Fruit fly (Drosophila melanogaster) whole organism, embryonic: ENCODE data around the gene CG14960.

ENCODE experiments used
- Antp ChIP-seq: fragments of 200-800 bp; sonication (Bioruptor generic); optimal IDR thresholded peaks from 3 replicates; lab custom pipeline; 2016; ENCODE audit warnings: missing biosample characterization, missing genetic modification characterization
- CG1024 ChIP-seq: fragments of 200-800 bp; sonication (Bioruptor generic); IDR thresholded peaks from 2 replicates; pipeline ENCODE4 v1.3.6; 2022; ENCODE audit warnings: missing biosample characterization, missing genetic modification characterization
- CG10267 ChIP-seq: fragments of 200-800 bp; sonication (Bioruptor generic); optimal IDR thresholded peaks from 2 replicates; lab custom pipeline; 2018; ENCODE audit warnings: missing biosample characterization, mild to moderate bottlenecking, missing genetic modification characterization, moderate library complexity
- CG10431 ChIP-seq: fragments of 200-800 bp; sonication (Bioruptor generic); optimal IDR thresholded peaks from 3 replicates; lab custom pipeline; 2018; ENCODE audit warnings: missing biosample characterization, mild to moderate bottlenecking, missing genetic modification characterization
- CG13123 ChIP-seq: fragments of 200-800 bp; sonication (Bioruptor generic); optimal IDR thresholded peaks from 2 replicates; lab custom pipeline; 2016; ENCODE audit warnings: missing biosample characterization, missing genetic modification characterization
- CG13424 ChIP-seq: fragments of 200-800 bp; sonication (Bioruptor generic); optimal IDR thresholded peaks from 2 replicates; lab custom pipeline; 2019; ENCODE audit warnings: missing biosample characterization, mild to moderate bottlenecking, missing genetic modification characterization, moderate library complexity
- CG1647 ChIP-seq: fragments of 200-800 bp; sonication (Bioruptor generic); optimal IDR thresholded peaks from 3 replicates; lab custom pipeline; 2016; ENCODE audit warnings: missing biosample characterization, missing genetic modification characterization
- CG16815 ChIP-seq: fragments of 200-800 bp; sonication (Bioruptor generic); optimal IDR thresholded peaks from 3 replicates; lab custom pipeline; 2017; ENCODE audit warnings: missing biosample characterization, mild to moderate bottlenecking, missing genetic modification characterization
- CG16863 ChIP-seq: fragments of 200-800 bp; sonication (Bioruptor generic); optimal IDR thresholded peaks from 3 replicates; lab custom pipeline; 2016; ENCODE audit warnings: missing biosample characterization, missing genetic modification characterization
- CG18262 ChIP-seq: fragments of 200-800 bp; optimal IDR thresholded peaks from 3 replicates; lab custom pipeline; 2019; ENCODE audit warnings: missing biosample characterization, mild to moderate bottlenecking, missing genetic modification characterization, moderate library complexity
- CG30403 ChIP-seq: fragments of 200-800 bp; sonication (Bioruptor generic); optimal IDR thresholded peaks from 3 replicates; lab custom pipeline; 2016; ENCODE audit warnings: missing biosample characterization, missing genetic modification characterization
- CG30431 ChIP-seq: fragments of 200-800 bp; sonication (Bioruptor generic); optimal IDR thresholded peaks from 2 replicates; lab custom pipeline; 2017; ENCODE audit warnings: missing biosample characterization, missing genetic modification characterization
- CG31224 ChIP-seq: fragments of 200-800 bp; sonication (Bioruptor generic); IDR thresholded peaks from 2 replicates; pipeline ENCODE4 v1.3.6; 2022; ENCODE audit warnings: missing biosample characterization, missing genetic modification characterization
- CG31388 ChIP-seq: fragments of 200-800 bp; sonication (Bioruptor generic); optimal IDR thresholded peaks from 2 replicates; lab custom pipeline; 2016; ENCODE audit warnings: missing biosample characterization, missing genetic modification characterization
- CG3726 ChIP-seq: fragments of 200-800 bp; sonication (Bioruptor generic); IDR thresholded peaks from 3 replicates; pipeline ENCODE4, ENCODE4 v1.3.6; 2022; ENCODE audit warnings: missing biosample characterization, missing genetic modification characterization
- CG3847 ChIP-seq: fragments of 200-800 bp; sonication (Bioruptor generic); IDR thresholded peaks from 2 replicates; pipeline ENCODE4 v1.3.6; 2022; ENCODE audit warnings: missing biosample characterization, missing genetic modification characterization
- CG4282 ChIP-seq: fragments of 200-800 bp; sonication (Bioruptor generic); optimal IDR thresholded peaks from 2 replicates; lab custom pipeline; 2016; ENCODE audit warnings: missing biosample characterization, missing genetic modification characterization
- CG6272 ChIP-seq: fragments of 200-800 bp; sonication (Bioruptor generic); IDR thresholded peaks from 2 replicates; pipeline ENCODE4 v1.3.6; 2022; ENCODE audit warnings: missing biosample characterization, missing genetic modification characterization
- CG6689 ChIP-seq: fragments of 200-800 bp; sonication (Bioruptor generic); IDR thresholded peaks from 2 replicates; pipeline ENCODE4 v1.3.6; 2022; ENCODE audit warnings: missing biosample characterization, missing genetic modification characterization
- CG8388 ChIP-seq: fragments of 200-800 bp; sonication (Bioruptor generic); optimal IDR thresholded peaks from 2 replicates; lab custom pipeline; 2019; ENCODE audit warnings: missing biosample characterization, mild to moderate bottlenecking, missing genetic modification characterization, moderate library complexity
- CG9817 ChIP-seq: fragments of 200-800 bp; sonication (Bioruptor generic); optimal IDR thresholded peaks from 2 replicates; lab custom pipeline; 2018; ENCODE audit warnings: missing biosample characterization, mild to moderate bottlenecking, missing genetic modification characterization, moderate library complexity
- Dip3 ChIP-seq: fragments of 200-800 bp; sonication (Bioruptor generic); optimal IDR thresholded peaks from 3 replicates; lab custom pipeline; 2016; ENCODE audit warnings: missing biosample characterization, missing genetic modification characterization
- Meics ChIP-seq: fragments of 200-800 bp; sonication (Bioruptor generic); optimal IDR thresholded peaks from 2 replicates; lab custom pipeline; 2017; ENCODE audit warnings: missing biosample characterization, mild to moderate bottlenecking, missing genetic modification characterization
- Pdp1 ChIP-seq, 2 experiments: fragments of 200-800 bp; sonication (Bioruptor generic); optimal IDR thresholded peaks; 3 replicates each; lab custom pipeline; 2016; ENCODE audit warnings: missing biosample characterization in 2 of 2, missing genetic modification characterization in 2 of 2, mild to moderate bottlenecking in 1 of 2, moderate library complexity in 1 of 2
- Rfx ChIP-seq: fragments of 200-800 bp; sonication (Bioruptor generic); IDR thresholded peaks from 2 replicates; pipeline ENCODE4 v1.3.6; 2022; ENCODE audit warnings: missing biosample characterization, missing genetic modification characterization
- Scr ChIP-seq: fragments of 200-800 bp; sonication (Bioruptor generic); IDR thresholded peaks from 2 replicates; pipeline ENCODE4 v1.3.6; 2022; ENCODE audit warnings: missing biosample characterization, missing genetic modification characterization; ENCODE audit not compliant: partially characterized antibody
- Stat92E ChIP-seq, 3 experiments: fragments of >200 bp in 2 of 3; fragments of 200-800 bp in 1 of 3; sonication (Bioruptor generic) in 1 of 3; optimal IDR thresholded peaks; 2 replicates each; lab custom pipeline; 2017 to 2019; ENCODE audit warnings: missing biosample characterization in 3 of 3, missing genetic modification characterization in 3 of 3, mild to moderate bottlenecking in 1 of 3, moderate library complexity in 1 of 3
- TFAM ChIP-seq: fragments of 200-800 bp; sonication (Bioruptor generic); optimal IDR thresholded peaks from 2 replicates; lab custom pipeline; 2017; ENCODE audit warnings: missing biosample characterization, missing genetic modification characterization, inconsistent platforms
- Xrp1 ChIP-seq: fragments of 200-800 bp; sonication (Bioruptor generic); IDR thresholded peaks from 2 replicates; pipeline ENCODE4 v1.3.6; 2022; ENCODE audit warnings: missing biosample characterization, missing genetic modification characterization
- ac ChIP-seq: fragments of 200-800 bp; sonication (Bioruptor generic); optimal IDR thresholded peaks from 3 replicates; lab custom pipeline; 2017; ENCODE audit warnings: missing biosample characterization, mild to moderate bottlenecking, missing genetic modification characterization
- al ChIP-seq: fragments of 200-800 bp; sonication (Bioruptor generic); IDR thresholded peaks from 2 replicates; pipeline ENCODE4 v1.3.6; 2022; ENCODE audit warnings: missing biosample characterization, missing genetic modification characterization
- amos ChIP-seq: fragments of 200-800 bp; sonication (Bioruptor generic); IDR thresholded peaks from 2 replicates; pipeline ENCODE4 v1.3.6; 2022; ENCODE audit warnings: missing biosample characterization, missing genetic modification characterization; ENCODE audit not compliant: partially characterized antibody
- ap ChIP-seq: fragments of 200-800 bp; sonication (Bioruptor generic); IDR thresholded peaks from 2 replicates; pipeline ENCODE4 v1.3.6; 2022; ENCODE audit warnings: missing biosample characterization, missing genetic modification characterization
- ara ChIP-seq: fragments of 200-800 bp; sonication (Bioruptor generic); IDR thresholded peaks from 2 replicates; pipeline ENCODE4 v1.3.6; 2022; ENCODE audit warnings: missing biosample characterization, missing genetic modification characterization
- bab2 ChIP-seq: fragments of 200-800 bp; sonication (Bioruptor generic); optimal IDR thresholded peaks from 2 replicates; lab custom pipeline; 2016; ENCODE audit warnings: missing biosample characterization, missing genetic modification characterization
- btn ChIP-seq: fragments of 200-800 bp; sonication (Bioruptor generic); optimal IDR thresholded peaks from 2 replicates; lab custom pipeline; 2016; ENCODE audit warnings: missing biosample characterization, missing genetic modification characterization
- crol ChIP-seq: fragments of 200-800 bp; sonication (Bioruptor generic); IDR thresholded peaks from 2 replicates; pipeline ENCODE4 v1.3.6; 2022; ENCODE audit warnings: missing biosample characterization, missing genetic modification characterization
- ems ChIP-seq: fragments of 200-800 bp; sonication (Bioruptor generic); optimal IDR thresholded peaks from 3 replicates; lab custom pipeline; 2016; ENCODE audit warnings: missing biosample characterization, missing genetic modification characterization
- gfzf ChIP-seq: fragments of 200-800 bp; sonication (Bioruptor generic); optimal IDR thresholded peaks from 2 replicates; lab custom pipeline; 2016; ENCODE audit warnings: missing biosample characterization, mild to moderate bottlenecking, missing genetic modification characterization, moderate library complexity
- her ChIP-seq: fragments of 200-800 bp; sonication (Bioruptor generic); optimal IDR thresholded peaks from 2 replicates; lab custom pipeline; 2016; ENCODE audit warnings: missing biosample characterization, missing genetic modification characterization
- kay ChIP-seq: fragments of 200-800 bp; sonication (Bioruptor generic); optimal IDR thresholded peaks from 2 replicates; lab custom pipeline; 2016; ENCODE audit warnings: missing biosample characterization, missing genetic modification characterization
- lab ChIP-seq: fragments of 200-800 bp; sonication (Bioruptor generic); optimal IDR thresholded peaks from 3 replicates; lab custom pipeline; 2017; ENCODE audit warnings: missing biosample characterization, missing genetic modification characterization, mild to moderate bottlenecking, moderate library complexity, missing genetic modification reagents
- nau ChIP-seq: fragments of 200-800 bp; sonication (Bioruptor generic); optimal IDR thresholded peaks from 3 replicates; lab custom pipeline; 2017; ENCODE audit warnings: missing biosample characterization, mild to moderate bottlenecking, missing genetic modification characterization, missing genetic modification reagents
- org-1 ChIP-seq: fragments of 200-800 bp; sonication (Bioruptor generic); optimal IDR thresholded peaks from 2 replicates; lab custom pipeline; 2017; ENCODE audit warnings: missing biosample characterization, missing genetic modification characterization
- phol ChIP-seq: fragments of 200-800 bp; sonication (Bioruptor generic); optimal IDR thresholded peaks from 3 replicates; lab custom pipeline; 2018; ENCODE audit warnings: missing biosample characterization, mild to moderate bottlenecking, missing genetic modification characterization, moderate library complexity
- pum ChIP-seq: fragments of 200-800 bp; sonication (Bioruptor generic); optimal IDR thresholded peaks from 2 replicates; lab custom pipeline; 2016; ENCODE audit warnings: missing biosample characterization, missing genetic modification characterization
- slp2 ChIP-seq: fragments of 200-800 bp; sonication (Bioruptor generic); optimal IDR thresholded peaks from 2 replicates; lab custom pipeline; 2016; ENCODE audit warnings: missing biosample characterization, missing genetic modification characterization
- sna ChIP-seq: fragments of 200-800 bp; sonication (Bioruptor generic); IDR thresholded peaks from 2 replicates; pipeline ENCODE4 v1.3.6; 2022; ENCODE audit warnings: missing biosample characterization, missing genetic modification characterization; ENCODE audit not compliant: partially characterized antibody
- stc ChIP-seq: fragments of 200-800 bp; sonication (Bioruptor generic); IDR thresholded peaks from 2 replicates; pipeline ENCODE4 v1.3.6; 2022; ENCODE audit warnings: missing biosample characterization, missing genetic modification characterization

CG14960 gene

dm6 chr3L:3224740-3225719, 45.8 kb upstream of the CG14960 start, which contains the start of gene Larp4B (continued):
- TF ChIP-seq btn: no peak
- peak in 1 of 2 experiments; percentile 30 for TF ChIP-seq Pdp1 (GFP tag; optimal IDR thresholded peaks at IDR 0.05; lab: Kevin White, UChicago)
- TF ChIP-seq lab (GFP tag; lab: Kevin White, UChicago): no peak
- TF ChIP-seq pum (GFP tag; lab: Kevin White, UChicago): no peak
- no peak for TF ChIP-seq org-1
- no peak for TF ChIP-seq ap (GFP tag; lab: Robert Waterston, UW)
- TF ChIP-seq CG30431 (GFP tag; lab: Kevin White, UChicago): no peak
- peak; percentile 45 for TF ChIP-seq Rfx (GFP tag; lab: Robert Waterston, UW)
- TF ChIP-seq CG31388 (GFP tag; lab: Kevin White, UChicago): no peak
- no peak for TF ChIP-seq ems (GFP tag; lab: Kevin White, UChicago)
- peak; percentile 98 for TF ChIP-seq gfzf (GFP tag; lab: Kevin White, UChicago)
- TF ChIP-seq CG6689: no peak
- TF ChIP-seq al (GFP tag; lab: Robert Waterston, UW): no peak
- TF ChIP-seq ara (GFP tag; lab: Robert Waterston, UW): no peak
- TF ChIP-seq CG31224 (GFP tag; lab: Robert Waterston, UW): no peak
- TF ChIP-seq crol: peak; percentile 86
- TF ChIP-seq CG6272 (GFP tag; lab: Robert Waterston, UW): no peak
- no peak for TF ChIP-seq CG10431 (GFP tag; lab: Kevin White, UChicago)
- peak; percentile 54 for TF ChIP-seq phol (tag; lab: Kevin White, UChicago)
- TF ChIP-seq her (GFP tag; lab: Kevin White, UChicago): no peak
- no peak for TF ChIP-seq ac (GFP tag; lab: Kevin White, UChicago)
- no peak for TF ChIP-seq kay (GFP tag; lab: Kevin White, UChicago)
- peak; percentile 47 for TF ChIP-seq CG3847 (GFP tag; lab: Robert Waterston, UW)
- TF ChIP-seq CG1647 (GFP tag; lab: Kevin White, UChicago): no peak
- no peak for TF ChIP-seq bab2 (GFP tag; lab: Kevin White, UChicago)
- TF ChIP-seq CG16863 (GFP tag; lab: Kevin White, UChicago): no peak
- no peak for TF ChIP-seq CG18262
- no peak for TF ChIP-seq CG9817
- TF ChIP-seq Meics (GFP tag; lab: Kevin White, UChicago): peak; percentile 7
- TF ChIP-seq CG30403 (GFP tag; lab: Kevin White, UChicago): no peak
- TF ChIP-seq CG4282 (GFP tag; lab: Kevin White, UChicago): no peak
- TF ChIP-seq nau: no peak
- TF ChIP-seq CG16815: no peak
- TF ChIP-seq CG10267 (tag; lab: Kevin White, UChicago): peak; percentile 24
- peak; percentile 14 for TF ChIP-seq CG13424 (tag; lab: Kevin White, UChicago)
- peak; percentile 7; the same call in 1 of the 2 replicates for TF ChIP-seq Xrp1 (GFP tag; lab: Robert Waterston, UW)
- TF ChIP-seq stc (GFP tag; lab: Robert Waterston, UW): no peak
- peak; percentile 52 for TF ChIP-seq amos (GFP tag; lab: Robert Waterston, UW)
- TF ChIP-seq Scr (GFP tag; lab: Robert Waterston, UW): peak; percentile 72
- TF ChIP-seq TFAM: no peak
- TF ChIP-seq Dip3: no peak
- TF ChIP-seq CG8388 (GFP tag; lab: Kevin White, UChicago): no peak
- no peak for TF ChIP-seq Stat92E (GFP tag; optimal IDR thresholded peaks at IDR 0.05; lab: Kevin White, UChicago)
- TF ChIP-seq CG1024: no peak
- TF ChIP-seq CG13123: no peak
- no peak for TF ChIP-seq CG3726 (GFP tag; lab: Robert Waterston, UW)
- TF ChIP-seq sna (GFP tag; lab: Robert Waterston, UW): peak; percentile 66
- no peak for TF ChIP-seq slp2 (GFP tag; lab: Kevin White, UChicago)
- TF ChIP-seq Antp (GFP tag; lab: Kevin White, UChicago): no peak
